Fruit fly (Drosophila melanogaster): ENCODE results near the gene CG7083.
A peak's percentile ranks its signal among the peaks of the same experiment; 100 is the strongest.

The CG7083 gene

dm6 chr3L:8360643-8361110, 20.1 kb downstream of the CG7083 start, which contains the start of gene Idh (continued):
- TF ChIP-seq crp (GFP tag; optimal IDR thresholded peaks at IDR 0.05) (peak; percentile 17 to 92), CG10543 (GFP tag; optimal IDR thresholded peaks at IDR 0.05) (peak; percentile 46), stc (GFP tag; IDR thresholded peaks at IDR 0.05) (0 out of 2 replicates have a peak, but pooled peaks have one; percentile 33), chinmo (GFP tag; IDR thresholded peaks at IDR 0.05; ENCODE audit: partially characterized antibody) (peak; percentile 80; the same call in 2 of the 4 replicates), fu2 (GFP tag; optimal IDR thresholded peaks at IDR 0.05) (no peak), Dref (GFP tag; IDR thresholded peaks at IDR 0.05) (peak; percentile 36), disco-r (GFP tag; optimal IDR thresholded peaks at IDR 0.05) (peak; percentile 7), CG13894 (tag; optimal IDR thresholded peaks at IDR 0.05) (peak; percentile 41), ara (GFP tag; IDR thresholded peaks at IDR 0.05) (0 out of 2 replicates have a peak, but pooled peaks have one; percentile 28), slp2 (GFP tag; optimal IDR thresholded peaks at IDR 0.05) (no peak), CG6854 (GFP tag; optimal IDR thresholded peaks at IDR 0.05) (peak; percentile 22), salm (tag; optimal IDR thresholded peaks at IDR 0.05) (peak; percentile 13), scrt (GFP tag; optimal IDR thresholded peaks at IDR 0.05) (peak; percentile 48), shn (GFP tag; optimal IDR thresholded peaks at IDR 0.05) (no peak), CG9932 (GFP tag; IDR thresholded peaks at IDR 0.05) (peak; percentile 34), Deaf1 (tag; optimal IDR thresholded peaks at IDR 0.05) (peak; percentile 38), rib (GFP tag; IDR thresholded peaks at IDR 0.05) (peak; percentile 57; the same call in 1 of the 2 replicates), CG6272 (GFP tag; IDR thresholded peaks at IDR 0.05) (no peak), Mrtf (GFP tag; IDR thresholded peaks at IDR 0.05) (no peak), CG7839 (tag; optimal IDR thresholded peaks at IDR 0.05) (peak; percentile 28), CG18011 (GFP tag; optimal IDR thresholded peaks at IDR 0.05) (peak; percentile 99), knrl (GFP tag; IDR thresholded peaks at IDR 0.05; ENCODE audit: partially characterized antibody) (0 out of 3 replicates have a peak, but pooled peaks have one; percentile 8), pros (GFP tag; optimal IDR thresholded peaks at IDR 0.05) (no peak), CG42726 (GFP tag; IDR thresholded peaks at IDR 0.05; ENCODE audit: partially characterized antibody) (peak; percentile 37; the same call in 1 of the 2 replicates), Adf1 (GFP tag; IDR thresholded peaks at IDR 0.05) (peak; percentile 9; the same call in 1 of the 2 replicates), CrebB (tag; optimal IDR thresholded peaks at IDR 0.05) (peak; percentile 51), CG17568 (GFP tag; optimal IDR thresholded peaks at IDR 0.05) (peak; percentile 35), jing (GFP tag; optimal IDR thresholded peaks at IDR 0.05) (no peak), CG15514 (GFP tag; optimal IDR thresholded peaks at IDR 0.05) (peak; percentile 61), odd (GFP tag; optimal IDR thresholded peaks at IDR 0.05) (peak; percentile 29), CG3847 (GFP tag; IDR thresholded peaks at IDR 0.05) (no peak), Hand (GFP tag; optimal IDR thresholded peaks at IDR 0.05) (peak; percentile 54), Rfx (GFP tag; IDR thresholded peaks at IDR 0.05) (peak; percentile 52; the same call in 1 of the 2 replicates), Side (GFP tag; optimal IDR thresholded peaks at IDR 0.05) (no peak), exex (tag; optimal IDR thresholded peaks at IDR 0.05) (peak; percentile 46), gcm (GFP tag; optimal IDR thresholded peaks at IDR 0.05) (no peak), CG10147 (GFP tag; optimal IDR thresholded peaks at IDR 0.05) (peak; percentile 5), Doc2 (GFP tag; IDR thresholded peaks at IDR 0.05) (no peak), HLH4C (GFP tag; IDR thresholded peaks at IDR 0.05; ENCODE audit: partially characterized antibody) (peak; percentile 36; the same call in 1 of the 3 replicates), Fer3 (tag; optimal IDR thresholded peaks at IDR 0.05) (peak; percentile 38), mirr (GFP tag; optimal IDR thresholded peaks at IDR 0.05) (peak; percentile 85), Dll (GFP tag; IDR thresholded peaks at IDR 0.05; ENCODE audit: partially characterized antibody) (peak; percentile 36; the same call in 1 of the 4 replicates), ci (GFP tag; IDR thresholded peaks at IDR 0.05) (peak; percentile 58; the same call in 2 of the 3 replicates)

Measured in whole organism, embryonic.